Fruit fly (Drosophila melanogaster) whole organism, embryonic: ENCODE data around the gene Gr5a.

ENCODE experiments used
- Aef1 ChIP-seq: fragments of 200-800 bp; sonication (Bioruptor generic); IDR thresholded peaks from 3 replicates; pipeline ENCODE4 v1.3.6; 2022; ENCODE audit warnings: missing biosample characterization, missing genetic modification characterization
- CG10267 ChIP-seq: fragments of 200-800 bp; sonication (Bioruptor generic); optimal IDR thresholded peaks from 2 replicates; lab custom pipeline; 2018; ENCODE audit warnings: missing biosample characterization, mild to moderate bottlenecking, missing genetic modification characterization, moderate library complexity
- CG10979 ChIP-seq: fragments of 200-800 bp; sonication (Bioruptor generic); optimal IDR thresholded peaks from 2 replicates; lab custom pipeline; 2018; ENCODE audit warnings: missing biosample characterization, mild to moderate bottlenecking, missing genetic modification characterization, moderate library complexity
- CG12155 ChIP-seq: fragments of 200-800 bp; sonication (Bioruptor generic); optimal IDR thresholded peaks from 3 replicates; lab custom pipeline; 2016; ENCODE audit warnings: missing biosample characterization, missing genetic modification characterization
- CG12236 ChIP-seq: fragments of 200-800 bp; sonication (Bioruptor generic); optimal IDR thresholded peaks from 2 replicates; lab custom pipeline; 2016; ENCODE audit warnings: missing biosample characterization, missing genetic modification characterization
- CG13123 ChIP-seq: fragments of 200-800 bp; sonication (Bioruptor generic); optimal IDR thresholded peaks from 2 replicates; lab custom pipeline; 2016; ENCODE audit warnings: missing biosample characterization, missing genetic modification characterization
- CG14965 ChIP-seq: fragments of 200-800 bp; sonication (Bioruptor generic); optimal IDR thresholded peaks from 2 replicates; lab custom pipeline; 2016; ENCODE audit warnings: missing biosample characterization, missing genetic modification characterization, borderline replicate concordance
- CG2202 ChIP-seq: fragments of 200-800 bp; sonication (Bioruptor generic); optimal IDR thresholded peaks from 2 replicates; lab custom pipeline; 2018; ENCODE audit warnings: missing biosample characterization, mild to moderate bottlenecking, missing genetic modification characterization
- CG31224 ChIP-seq: fragments of 200-800 bp; sonication (Bioruptor generic); IDR thresholded peaks from 2 replicates; pipeline ENCODE4 v1.3.6; 2022; ENCODE audit warnings: missing biosample characterization, missing genetic modification characterization
- CG3407 ChIP-seq: fragments of 200-800 bp; sonication (Bioruptor generic); optimal IDR thresholded peaks from 2 replicates; lab custom pipeline; 2018; ENCODE audit warnings: missing biosample characterization, mild to moderate bottlenecking, missing genetic modification characterization
- CG4617 ChIP-seq: fragments of 200-800 bp; sonication (Bioruptor generic); optimal IDR thresholded peaks from 3 replicates; lab custom pipeline; 2016; ENCODE audit warnings: missing biosample characterization, missing genetic modification characterization, borderline replicate concordance
- CG4820 ChIP-seq: fragments of 200-800 bp; sonication (Bioruptor generic); optimal IDR thresholded peaks from 3 replicates; lab custom pipeline; 2016; ENCODE audit warnings: missing biosample characterization, missing genetic modification characterization
- CG6254 ChIP-seq: fragments of 200-800 bp; sonication (Bioruptor generic); optimal IDR thresholded peaks from 3 replicates; lab custom pipeline; 2017; ENCODE audit warnings: mild to moderate bottlenecking, missing biosample characterization, missing genetic modification reagents, missing genetic modification characterization
- CG6813 ChIP-seq: fragments of 200-800 bp; sonication (Bioruptor generic); optimal IDR thresholded peaks from 2 replicates; lab custom pipeline; 2017; ENCODE audit warnings: missing biosample characterization, missing genetic modification characterization, mild to moderate bottlenecking, moderate library complexity, missing genetic modification reagents
- CG7745 ChIP-seq: fragments of 200-800 bp; sonication (Bioruptor generic); optimal IDR thresholded peaks from 2 replicates; lab custom pipeline; 2018; ENCODE audit warnings: missing biosample characterization, mild to moderate bottlenecking, missing genetic modification characterization, moderate library complexity
- CG7928 ChIP-seq: fragments of 200-800 bp; sonication (Bioruptor generic); optimal IDR thresholded peaks from 2 replicates; lab custom pipeline; 2017; ENCODE audit warnings: missing biosample characterization, mild to moderate bottlenecking, missing genetic modification characterization
- CG8924 ChIP-seq: fragments of 200-800 bp; optimal IDR thresholded peaks from 3 replicates; lab custom pipeline; 2019; ENCODE audit warnings: missing biosample characterization, mild to moderate bottlenecking, missing genetic modification characterization, moderate library complexity
- CG9876 ChIP-seq: fragments of 200-800 bp; sonication (Bioruptor generic); optimal IDR thresholded peaks from 2 replicates; lab custom pipeline; 2016; ENCODE audit warnings: missing biosample characterization, missing genetic modification characterization
- D ChIP-seq, 2 experiments: fragments of 200-800 bp in 1 of 2; fragments of >200 bp in 1 of 2; sonication (Bioruptor generic) in 1 of 2; optimal IDR thresholded peaks; 2 replicates in 1 of 2; 3 replicates in 1 of 2; lab custom pipeline; 2017; ENCODE audit warnings: mild to moderate bottlenecking in 1 of 2, missing biosample characterization in 1 of 2, missing genetic modification characterization in 1 of 2, missing genetic modification reagents in 1 of 2
- Dek ChIP-seq: fragments of 200-800 bp; sonication (Bioruptor generic); optimal IDR thresholded peaks from 3 replicates; lab custom pipeline; 2019; ENCODE audit warnings: missing biosample characterization, mild to moderate bottlenecking, missing genetic modification characterization, moderate library complexity
- Kr ChIP-seq: fragments of 200-800 bp; sonication (Bioruptor generic); optimal IDR thresholded peaks from 2 replicates; lab custom pipeline; 2017; ENCODE audit warnings: missing biosample characterization, mild to moderate bottlenecking, missing genetic modification characterization
- Mad ChIP-seq: fragments of 200-800 bp; sonication (Bioruptor generic); optimal IDR thresholded peaks from 2 replicates; lab custom pipeline; 2016; ENCODE audit warnings: missing biosample characterization, missing genetic modification characterization
- Med ChIP-seq: fragments of 200-800 bp; sonication (Bioruptor generic); peaks from one replicate; lab custom pipeline; 2016; ENCODE audit warnings: missing biosample characterization, missing genetic modification characterization, mild to moderate bottlenecking, inconsistent platforms, moderate library complexity
- Meics ChIP-seq: fragments of 200-800 bp; sonication (Bioruptor generic); optimal IDR thresholded peaks from 2 replicates; lab custom pipeline; 2017; ENCODE audit warnings: missing biosample characterization, mild to moderate bottlenecking, missing genetic modification characterization
- NC2α ChIP-seq: fragments of 200-800 bp; sonication (Bioruptor generic); optimal IDR thresholded peaks from 2 replicates; lab custom pipeline; 2016; ENCODE audit warnings: missing biosample characterization, missing genetic modification characterization
- Oaz ChIP-seq: fragments of 200-800 bp; sonication (Bioruptor generic); IDR thresholded peaks from 2 replicates; pipeline ENCODE4 v1.3.6; 2022; ENCODE audit warnings: missing biosample characterization, missing genetic modification characterization
- Sin3A ChIP-seq: fragments of >200 bp; optimal IDR thresholded peaks from 2 replicates; lab custom pipeline; 2018
- Trl ChIP-seq, 3 experiments: fragments of >200 bp in 2 of 3; fragments of 200-800 bp in 1 of 3; sonication (Bioruptor generic) in 1 of 3; optimal IDR thresholded peaks; 2 replicates in 1 of 3; 3 replicates in 2 of 3; lab custom pipeline; 2016 to 2017; ENCODE audit warnings: missing biosample characterization in 1 of 3, missing genetic modification characterization in 1 of 3
- Xrp1 ChIP-seq: fragments of 200-800 bp; sonication (Bioruptor generic); IDR thresholded peaks from 2 replicates; pipeline ENCODE4 v1.3.6; 2022; ENCODE audit warnings: missing biosample characterization, missing genetic modification characterization
- YL-1 ChIP-seq: fragments of 200-800 bp; sonication (Bioruptor generic); optimal IDR thresholded peaks from 3 replicates; lab custom pipeline; 2017; ENCODE audit warnings: missing biosample characterization, mild to moderate bottlenecking, missing genetic modification characterization
- ab ChIP-seq: fragments of 200-800 bp; sonication (Bioruptor generic); optimal IDR thresholded peaks from 2 replicates; lab custom pipeline; 2016; ENCODE audit warnings: missing biosample characterization, missing genetic modification characterization
- abd-A ChIP-seq: fragments of 200-800 bp; sonication (Bioruptor generic); optimal IDR thresholded peaks from 3 replicates; lab custom pipeline; 2019; ENCODE audit warnings: missing biosample characterization, mild to moderate bottlenecking, missing genetic modification characterization, moderate library complexity
- ems ChIP-seq: fragments of 200-800 bp; sonication (Bioruptor generic); optimal IDR thresholded peaks from 3 replicates; lab custom pipeline; 2016; ENCODE audit warnings: missing biosample characterization, missing genetic modification characterization
- gsb ChIP-seq: fragments of 200-800 bp; sonication (Bioruptor generic); IDR thresholded peaks from 2 replicates; pipeline ENCODE4 v1.3.6; 2022; ENCODE audit warnings: missing biosample characterization, missing genetic modification characterization
- gsb-n ChIP-seq: fragments of 200-800 bp; sonication (Bioruptor generic); optimal IDR thresholded peaks from 3 replicates; lab custom pipeline; 2018; ENCODE audit warnings: missing biosample characterization, mild to moderate bottlenecking, missing genetic modification characterization
- hth ChIP-seq: fragments of >200 bp; optimal IDR thresholded peaks from 2 replicates; lab custom pipeline; 2017; ENCODE audit warnings: inconsistent platforms
- kay ChIP-seq: fragments of 200-800 bp; sonication (Bioruptor generic); optimal IDR thresholded peaks from 2 replicates; lab custom pipeline; 2016; ENCODE audit warnings: missing biosample characterization, missing genetic modification characterization
- lilli ChIP-seq: fragments of 200-800 bp; sonication (Bioruptor generic); optimal IDR thresholded peaks from 3 replicates; lab custom pipeline; 2016; ENCODE audit warnings: missing biosample characterization, missing genetic modification characterization
- mirr ChIP-seq: fragments of 200-800 bp; sonication (Bioruptor generic); optimal IDR thresholded peaks from 3 replicates; lab custom pipeline; 2018; ENCODE audit warnings: missing biosample characterization, mild to moderate bottlenecking, missing genetic modification characterization
- nom ChIP-seq: fragments of 200-800 bp; sonication (Bioruptor generic); optimal IDR thresholded peaks from 2 replicates; lab custom pipeline; 2017; ENCODE audit warnings: missing biosample characterization, missing genetic modification characterization, mild to moderate bottlenecking, moderate library complexity, missing genetic modification reagents
- pan ChIP-seq, 4 experiments: fragments of >200 bp in 3 of 4; fragments of 200-800 bp in 1 of 4; sonication (Bioruptor generic) in 1 of 4; optimal IDR thresholded peaks in 3 of 4; IDR thresholded peaks in 1 of 4; 2 replicates each; pipeline versions ENCODE4 v1.3.6 to Lab custom; 2017 to 2022; ENCODE audit warnings: missing biosample characterization in 2 of 4, missing genetic modification characterization in 2 of 4, mixed read lengths in 1 of 4
- pfk ChIP-seq: fragments of 200-800 bp; sonication (Bioruptor generic); optimal IDR thresholded peaks from 2 replicates; lab custom pipeline; 2018; ENCODE audit warnings: missing biosample characterization, mild to moderate bottlenecking, missing genetic modification characterization, moderate library complexity
- ranshi ChIP-seq: fragments of 200-800 bp; sonication (Bioruptor generic); IDR thresholded peaks from 2 replicates; pipeline ENCODE4 v1.3.6; 2022; ENCODE audit warnings: missing biosample characterization, missing genetic modification characterization
- row ChIP-seq: fragments of 200-800 bp; sonication (Bioruptor generic); IDR thresholded peaks from 3 replicates; pipeline ENCODE4 v1.3.6; 2022; ENCODE audit warnings: missing biosample characterization, missing genetic modification characterization
- slbo ChIP-seq: fragments of 200-800 bp; sonication (Bioruptor generic); IDR thresholded peaks from 2 replicates; pipeline ENCODE4 v1.3.6; 2022; ENCODE audit warnings: missing biosample characterization, missing genetic modification characterization
- slp2 ChIP-seq: fragments of 200-800 bp; sonication (Bioruptor generic); optimal IDR thresholded peaks from 2 replicates; lab custom pipeline; 2016; ENCODE audit warnings: missing biosample characterization, missing genetic modification characterization
- tin ChIP-seq: fragments of 200-800 bp; sonication (Bioruptor generic); optimal IDR thresholded peaks from 3 replicates; lab custom pipeline; 2016; ENCODE audit warnings: missing biosample characterization, missing genetic modification characterization
- usp ChIP-seq: fragments of >200 bp; optimal IDR thresholded peaks from 2 replicates; lab custom pipeline; 2017; ENCODE audit warnings: missing biosample characterization, missing genetic modification characterization
- wdn ChIP-seq: fragments of 200-800 bp; sonication (Bioruptor generic); IDR thresholded peaks from 2 replicates; pipeline ENCODE4 v1.3.6; 2022; ENCODE audit warnings: missing biosample characterization, missing genetic modification characterization
- z ChIP-seq: fragments of 200-800 bp; sonication (Bioruptor generic); IDR thresholded peaks from 3 replicates; pipeline ENCODE4 v1.3.6; 2022; ENCODE audit warnings: missing biosample characterization, missing genetic modification characterization
- zen2 ChIP-seq: fragments of 200-800 bp; sonication (Bioruptor generic); IDR thresholded peaks from 3 replicates; pipeline ENCODE4 v1.3.6; 2022; ENCODE audit warnings: missing biosample characterization, missing genetic modification characterization; ENCODE audit not compliant: partially characterized antibody

Gr5a gene

dm6 chrX:5646228-5646627 lies 34.2 kb upstream of the Gr5a start (continued):
- no peak for TF ChIP-seq pfk
- TF ChIP-seq nom (GFP tag; lab: Kevin White, UChicago) = no peak
- no peak for TF ChIP-seq abd-A (tag; lab: Kevin White, UChicago)
- no peak for TF ChIP-seq slbo (GFP tag; lab: Robert Waterston, UW)
- TF ChIP-seq pan (optimal IDR thresholded peaks at IDR 0.05; lab: Kevin White, UChicago) = no peak
- no peak for TF ChIP-seq pan (GFP tag; optimal IDR thresholded peaks at IDR 0.05 in 1 of 2, IDR thresholded peaks at IDR 0.05 in 1 of 2)
- no peak for TF ChIP-seq CG12155 (GFP tag; lab: Kevin White, UChicago)
- no peak for TF ChIP-seq CG4617 (GFP tag; lab: Kevin White, UChicago)
- TF ChIP-seq CG7928 (GFP tag; lab: Kevin White, UChicago) = no peak
- no peak for TF ChIP-seq Aef1 (GFP tag; lab: Robert Waterston, UW)
- TF ChIP-seq CG9876 (GFP tag; lab: Kevin White, UChicago) = no peak
- TF ChIP-seq CG2202 (tag; lab: Kevin White, UChicago) = no peak
- TF ChIP-seq YL-1 (GFP tag; lab: Kevin White, UChicago) = no peak
- no peak for TF ChIP-seq slp2 (GFP tag; lab: Kevin White, UChicago)
- TF ChIP-seq CG4820 (GFP tag; lab: Kevin White, UChicago) = no peak
- TF ChIP-seq Trl (optimal IDR thresholded peaks at IDR 0.05; lab: Kevin White, UChicago) = no peak
- TF ChIP-seq Trl (GFP tag; optimal IDR thresholded peaks at IDR 0.05; lab: Kevin White, UChicago) = no peak
- TF ChIP-seq D (optimal IDR thresholded peaks at IDR 0.05; lab: Kevin White, UChicago) = no peak
- TF ChIP-seq D (GFP tag; optimal IDR thresholded peaks at IDR 0.05; lab: Kevin White, UChicago) = peak; percentile 34
- no peak for TF ChIP-seq NC2α (GFP tag; lab: Kevin White, UChicago)
- TF ChIP-seq Mad = no peak
- peak; percentile 54 for TF ChIP-seq Med (GFP tag; lab: Kevin White, UChicago)
- TF ChIP-seq CG31224 (GFP tag; lab: Robert Waterston, UW) = no peak
- TF ChIP-seq tin = peak; percentile 8
- TF ChIP-seq CG3407 (GFP tag; lab: Kevin White, UChicago) = no peak
- no peak for TF ChIP-seq Sin3A (lab: Kevin White, UChicago)
- no peak for TF ChIP-seq mirr
- peak; percentile 61 for TF ChIP-seq CG10979 (tag; lab: Kevin White, UChicago)
- TF ChIP-seq lilli (GFP tag; lab: Kevin White, UChicago) = no peak
- TF ChIP-seq CG8924 (tag; lab: Kevin White, UChicago) = peak; percentile 8
- no peak for TF ChIP-seq ranshi (GFP tag; lab: Robert Waterston, UW)
- peak; percentile 29 for TF ChIP-seq gsb-n (tag; lab: Kevin White, UChicago)
- TF ChIP-seq CG6254 (GFP tag; lab: Kevin White, UChicago) = no peak
- TF ChIP-seq kay (GFP tag; lab: Kevin White, UChicago) = no peak
- TF ChIP-seq Oaz = no peak
- TF ChIP-seq wdn (GFP tag; lab: Robert Waterston, UW) = no peak
- no peak for TF ChIP-seq gsb (GFP tag; lab: Robert Waterston, UW)
- no peak for TF ChIP-seq Dek
- TF ChIP-seq ab (GFP tag; lab: Kevin White, UChicago) = no peak
- TF ChIP-seq zen2 = no peak
- TF ChIP-seq Kr (GFP tag; lab: Kevin White, UChicago) = no peak
- TF ChIP-seq CG13123 (GFP tag; lab: Kevin White, UChicago) = no peak
- no peak for TF ChIP-seq Meics
- no peak for TF ChIP-seq ems (GFP tag; lab: Kevin White, UChicago)
- no peak for TF ChIP-seq CG14965 (GFP tag; lab: Kevin White, UChicago)
- TF ChIP-seq hth (lab: Kevin White, UChicago) = no peak
- TF ChIP-seq Xrp1 (GFP tag; lab: Robert Waterston, UW) = peak; percentile 22; the same call in 1 of the 2 replicates
- TF ChIP-seq row (GFP tag; lab: Robert Waterston, UW) = peak; percentile 59
- no peak for TF ChIP-seq CG6813
- TF ChIP-seq CG10267 (tag; lab: Kevin White, UChicago) = peak; percentile 30
- TF ChIP-seq z = no peak
- TF ChIP-seq usp (GFP tag; lab: Kevin White, UChicago) = no peak
- TF ChIP-seq CG7745 (tag; lab: Kevin White, UChicago) = no peak
- TF ChIP-seq CG12236 = no peak
